Worm (Caenorhabditis elegans): ENCODE data around the gene F15H10.7.

Gene F15H10.7

DNA sequence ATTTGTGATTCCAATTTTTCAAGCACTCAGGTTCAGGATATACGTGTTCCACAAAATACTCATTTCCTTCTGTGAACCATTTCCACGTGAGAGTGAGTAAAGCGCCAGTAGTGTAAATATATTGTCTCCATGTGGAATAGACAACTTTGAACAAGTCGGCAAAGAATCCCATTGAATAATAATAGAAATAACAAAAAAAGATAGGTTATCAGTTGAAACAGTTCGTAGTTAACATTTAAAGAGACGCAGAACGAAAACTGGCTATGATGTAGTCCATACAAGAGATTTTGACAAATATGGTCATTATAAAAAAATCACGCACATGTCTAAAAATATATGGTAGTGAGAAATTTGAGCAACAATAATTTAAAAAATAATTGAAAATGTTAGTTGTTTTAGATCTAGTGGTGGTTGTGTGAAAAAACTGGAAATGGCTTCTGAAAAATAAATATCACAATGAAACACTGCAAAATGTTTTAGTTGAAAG, 48.7 kb downstream of the F15H10.7 start, which contains the start of gene ceeh-2 (continued):
- TF ChIP-seq pha-4 (GFP tag; IDR thresholded peaks at IDR 0.05) (no peak), pha-4 (tag; optimal IDR thresholded peaks at IDR 0.05) (no peak), tag-97 (GFP tag; IDR thresholded peaks at IDR 0.05) (no peak), tra-1 (GFP tag; IDR thresholded peaks at IDR 0.05) (no peak), lin-13 (GFP tag; optimal IDR thresholded peaks at IDR 0.05) (no peak), hmg-1.1 (GFP tag; IDR thresholded peaks at IDR 0.05) (no peak), mdl-1 (tag; optimal IDR thresholded peaks at IDR 0.05) (peak in 1 of 2 experiments; percentile 32), nhr-77 (tag; optimal IDR thresholded peaks at IDR 0.05) (peak; percentile 28), lir-3 (tag; optimal IDR thresholded peaks at IDR 0.05) (no peak), T20F7.1 (GFP tag; optimal IDR thresholded peaks at IDR 0.05) (no peak), spr-1 (tag; optimal IDR thresholded peaks at IDR 0.05) (no peak), duxl-1 (tag; optimal IDR thresholded peaks at IDR 0.05; ENCODE audit: poor library complexity) (no peak), nhr-10 (tag; optimal IDR thresholded peaks at IDR 0.05) (no peak), ceh-82 (tag; optimal IDR thresholded peaks at IDR 0.05) (no peak), pqm-1 (tag; optimal IDR thresholded peaks at IDR 0.05) (no peak), ceh-20 (GFP tag; IDR thresholded peaks at IDR 0.05) (no peak), cey-2 (tag; optimal IDR thresholded peaks at IDR 0.05; ENCODE audit: borderline replicate concordance, insufficient read depth) (no peak), vab-7 (GFP tag; IDR thresholded peaks at IDR 0.05) (no peak), saeg-2 (GFP tag; IDR thresholded peaks at IDR 0.05) (no peak), ceh-62 (tag; optimal IDR thresholded peaks at IDR 0.05) (no peak), fkh-10 (GFP tag; optimal IDR thresholded peaks at IDR 0.05) (no peak), php-3 (GFP tag; IDR thresholded peaks at IDR 0.05) (no peak), dmd-8 (GFP tag; IDR thresholded peaks at IDR 0.05) (no peak), zfp-3 (GFP tag; conservative IDR thresholded peaks at IDR 0.05) (no peak), nhr-102 (tag; optimal IDR thresholded peaks at IDR 0.05) (no peak), daf-8 (GFP tag; IDR thresholded peaks at IDR 0.05) (no peak), ctbp-1 (GFP tag; IDR thresholded peaks at IDR 0.05) (no peak), nhr-48 (tag; optimal IDR thresholded peaks at IDR 0.05) (no peak), sdz-12 (GFP tag; optimal IDR thresholded peaks at IDR 0.05) (no peak), nhr-41 (GFP tag; IDR thresholded peaks at IDR 0.05) (no peak), aha-1 (tag) (peak; percentile 33), ama-1 (optimal IDR thresholded peaks at IDR 0.05) (no peak), dmd-6 (GFP tag; IDR thresholded peaks at IDR 0.05) (peak; percentile 36; the same call in 1 of the 2 replicates), zag-1 (tag; optimal IDR thresholded peaks at IDR 0.05) (no peak), nhr-111 (GFP tag; optimal IDR thresholded peaks at IDR 0.05) (no peak), daf-16 (GFP tag; optimal IDR thresholded peaks at IDR 0.05) (no peak), daf-16 (tag; optimal IDR thresholded peaks at IDR 0.05) (peak; percentile 83), daf-19 (GFP tag; conservative IDR thresholded peaks at IDR 0.05) (no peak), F26F4.8 (GFP tag; conservative IDR thresholded peaks at IDR 0.05) (no peak), hlh-11 (tag; optimal IDR thresholded peaks at IDR 0.05) (peak; percentile 8)

DNA sequence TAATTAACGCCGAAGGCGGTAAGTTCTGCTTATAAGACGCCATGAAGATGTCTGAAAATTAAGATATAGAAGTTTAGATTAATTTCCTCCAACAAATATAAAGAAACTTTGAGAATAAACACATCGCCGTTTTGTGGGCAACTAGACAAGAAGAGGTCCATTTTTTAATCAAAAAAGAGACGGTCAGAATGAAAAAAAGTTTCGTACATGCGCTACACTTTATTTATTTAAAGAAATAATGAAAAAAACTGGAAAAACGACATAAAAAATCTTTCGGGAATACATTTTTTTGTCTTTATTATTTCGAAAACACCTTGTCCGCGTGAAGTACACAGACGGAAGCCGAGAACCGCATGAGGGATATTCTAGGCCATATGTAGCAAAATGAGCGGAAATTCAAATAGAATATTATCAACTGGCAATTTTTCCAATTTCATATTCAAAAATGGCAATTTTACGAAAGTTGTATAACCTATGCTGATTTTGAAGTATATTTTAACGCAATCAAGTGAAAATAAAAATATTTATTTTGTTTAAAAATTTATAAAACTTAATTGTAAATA, 50.4 kb downstream of the F15H10.7 start, which contains the start of gene sluh-7:
Gene sluh-7 (minus strand): TSS at position 51 of the 563 bp plus-strand sequence.
- 0 out of 2 replicates have a peak, but pooled peaks have one; percentile 12 for TF ChIP-seq hmg-1.1 (GFP tag; IDR thresholded peaks at IDR 0.05)
- TF ChIP-seq unc-39 (tag; optimal IDR thresholded peaks at IDR 0.05), result no peak
- TF ChIP-seq spr-3 (GFP tag; optimal IDR thresholded peaks at IDR 0.05), result no peak
- TF ChIP-seq tra-1 (GFP tag; IDR thresholded peaks at IDR 0.05), result no peak
- TF ChIP-seq jun-1 (tag; optimal IDR thresholded peaks at IDR 0.05), result no peak
- TF ChIP-seq rbr-2 (tag; optimal IDR thresholded peaks at IDR 0.05), result peak; percentile 63
- TF ChIP-seq aly-2 (tag; optimal IDR thresholded peaks at IDR 0.05), result no peak
- TF ChIP-seq vab-7 (GFP tag; IDR thresholded peaks at IDR 0.05), result no peak
- TF ChIP-seq ceh-20 (GFP tag; IDR thresholded peaks at IDR 0.05), result no peak; the same call in 1 of the 2 replicates
- peak; percentile 3 for TF ChIP-seq lin-15B (tag; optimal IDR thresholded peaks at IDR 0.05)
- no peak for TF ChIP-seq lir-3 (tag; optimal IDR thresholded peaks at IDR 0.05)
- no peak for TF ChIP-seq saeg-2 (GFP tag; IDR thresholded peaks at IDR 0.05)
- no peak for TF ChIP-seq nhr-10 (tag; optimal IDR thresholded peaks at IDR 0.05)
- no peak for TF ChIP-seq pha-4 (GFP tag; IDR thresholded peaks at IDR 0.05)
- TF ChIP-seq pha-4 (tag; optimal IDR thresholded peaks at IDR 0.05), result no peak
- no peak for TF ChIP-seq arid-1 (GFP tag; conservative IDR thresholded peaks at IDR 0.05)
- TF ChIP-seq cey-2 (tag; optimal IDR thresholded peaks at IDR 0.05; ENCODE audit: borderline replicate concordance, insufficient read depth), result no peak
- TF ChIP-seq madf-9 (GFP tag; conservative IDR thresholded peaks at IDR 0.05), result peak; percentile 75
- no peak for TF ChIP-seq unc-62 (GFP tag; optimal IDR thresholded peaks at IDR 0.05 in 1 of 2)
- no peak for TF ChIP-seq unc-62 (tag; optimal IDR thresholded peaks at IDR 0.05)
- no peak for TF ChIP-seq gei-8 (GFP tag; optimal IDR thresholded peaks at IDR 0.05)
- no peak for TF ChIP-seq nhr-76 (tag; optimal IDR thresholded peaks at IDR 0.05)

Data from whole organism, L4 larva.